Fruit fly (Drosophila melanogaster): ENCODE measurements around the gene D1.

dm6 chr3R:9254798-9255197, 14.3 kb upstream of the D1 start, which contains the start of gene CG16734:
- TF ChIP-seq dsx (GFP tag; optimal IDR thresholded peaks at IDR 0.05; ENCODE audit: poor library complexity, severe bottlenecking) (no peak), Sox15 (GFP tag; optimal IDR thresholded peaks at IDR 0.05) (no peak), CG8119 (GFP tag; IDR thresholded peaks at IDR 0.05) (no peak), Smox (GFP tag; optimal IDR thresholded peaks at IDR 0.05) (no peak)
